Worm (Caenorhabditis elegans): ENCODE results near the gene unc-16.

ce11 chrIII:9523581-9523980 lies 22.5 kb upstream of the unc-16 start, which contains the start of gene mrps-23:
- peak; percentile 36 for TF ChIP-seq lsy-2 (tag; optimal IDR thresholded peaks at IDR 0.05)
- no peak for TF ChIP-seq unc-62 (GFP tag; optimal IDR thresholded peaks at IDR 0.05)
- TF ChIP-seq unc-120 (tag; optimal IDR thresholded peaks at IDR 0.05; ENCODE audit: poor library complexity, severe bottlenecking) = no peak
- no peak for TF ChIP-seq mab-5 (tag; optimal IDR thresholded peaks at IDR 0.05)
- no peak for TF ChIP-seq nhr-28 (tag; optimal IDR thresholded peaks at IDR 0.05)
- no peak for TF ChIP-seq lin-13 (tag; optimal IDR thresholded peaks at IDR 0.05)
- TF ChIP-seq snpc-4 (tag; optimal IDR thresholded peaks at IDR 0.05) = no peak
- no peak for TF ChIP-seq pha-4 (tag; optimal IDR thresholded peaks at IDR 0.05)
- no peak for TF ChIP-seq nhr-76 (tag; optimal IDR thresholded peaks at IDR 0.05)
- no peak for TF ChIP-seq ces-1 (GFP tag; optimal IDR thresholded peaks at IDR 0.05)
- TF ChIP-seq nhr-12 (tag; optimal IDR thresholded peaks at IDR 0.05) = no peak
- no peak for TF ChIP-seq sptf-1 (tag; optimal IDR thresholded peaks at IDR 0.05)
- no peak for TF ChIP-seq nhr-237 (tag; optimal IDR thresholded peaks at IDR 0.05)

All from whole organism, mixed stage, embryonic.